Worm (Caenorhabditis elegans) whole organism, L4 larva: ENCODE results near the gene let-92.

Source experiments
- F37D6.2 ChIP-seq: sonication (generic microtip); optimal IDR thresholded peaks from 2 replicates; lab custom pipeline; 2016; ENCODE audit warnings: mild to moderate bottlenecking, missing genetic modification characterization, missing compliant biosample characterization
- R02D3.7 ChIP-seq: fragments of 150-350 bp; sonication (generic microtip); optimal IDR thresholded peaks from 3 replicates; lab custom pipeline; 2014; ENCODE audit warnings: missing biosample characterization, missing genetic modification characterization
- T26A8.4 ChIP-seq: fragments of 200-800 bp; sonication (Bioruptor generic); IDR thresholded peaks from 2 replicates; pipeline ENCODE4 v1.3.6; 2022; ENCODE audit warnings: missing genetic modification characterization, missing compliant biosample characterization
- ZK337.2 ChIP-seq: fragments of 200-800 bp; sonication (Bioruptor generic); IDR thresholded peaks from 2 replicates; pipeline ENCODE4 v1.3.6; 2022; ENCODE audit warnings: missing genetic modification reagents, missing genetic modification characterization, missing compliant biosample characterization
- ZK546.5 ChIP-seq, 2 experiments: sonication (generic microtip); optimal IDR thresholded peaks; 2 replicates each; lab custom pipeline; 2017; ENCODE audit warnings: missing biosample characterization in 2 of 2, missing genetic modification characterization in 2 of 2
- aha-1 ChIP-seq: fragments of 150-350 bp; peaks from one replicate; lab custom pipeline; 2014; ENCODE audit warnings: missing biosample characterization, missing genetic modification characterization
- aly-2 ChIP-seq: sonication (generic microtip); optimal IDR thresholded peaks from 2 replicates; lab custom pipeline; 2018; ENCODE audit warnings: missing biosample characterization, missing genetic modification characterization
- ama-1 ChIP-seq: fragments of 150-350 bp; optimal IDR thresholded peaks from 2 replicates; lab custom pipeline; 2014; ENCODE audit warnings: inconsistent platforms, mixed read lengths
- ceh-20 ChIP-seq: fragments of 200-800 bp; sonication (Bioruptor generic); IDR thresholded peaks from 2 replicates; pipeline ENCODE4 v1.3.6; 2022; ENCODE audit warnings: missing genetic modification reagents, missing genetic modification characterization, missing compliant biosample characterization
- ceh-28 ChIP-seq: fragments of 150-350 bp; optimal IDR thresholded peaks from 2 replicates; lab custom pipeline; 2014; ENCODE audit warnings: missing biosample characterization, missing genetic modification reagents, missing genetic modification characterization
- ctbp-1 ChIP-seq: fragments of 200-800 bp; sonication (Bioruptor generic); IDR thresholded peaks from 2 replicates; pipeline ENCODE4 v1.3.6; 2022; ENCODE audit warnings: missing genetic modification reagents, missing genetic modification characterization, missing compliant biosample characterization
- daf-12 ChIP-seq: fragments of 150-350 bp; optimal IDR thresholded peaks from 2 replicates; lab custom pipeline; 2014; ENCODE audit warnings: missing biosample characterization, missing genetic modification reagents, missing genetic modification characterization
- dmd-8 ChIP-seq: fragments of 200-800 bp; sonication (Bioruptor generic); IDR thresholded peaks from 2 replicates; pipeline ENCODE4 v1.3.6; 2022; ENCODE audit warnings: missing genetic modification characterization, missing compliant biosample characterization
- fos-1 ChIP-seq: fragments of 150-350 bp; optimal IDR thresholded peaks from 2 replicates; lab custom pipeline; 2014; ENCODE audit warnings: missing biosample characterization, missing genetic modification characterization
- hlh-30 ChIP-seq: sonication (generic microtip); optimal IDR thresholded peaks from 2 replicates; lab custom pipeline; 2017; ENCODE audit warnings: antibody characterized with exemption, mild to moderate bottlenecking, missing genetic modification characterization, missing compliant biosample characterization; ENCODE audit not compliant: insufficient read depth
- hmg-1.1 ChIP-seq: fragments of 200-800 bp; sonication (Bioruptor generic); IDR thresholded peaks from 2 replicates; pipeline ENCODE4 v1.3.6; 2022; ENCODE audit warnings: missing genetic modification reagents, missing genetic modification characterization, missing compliant biosample characterization
- jun-1 ChIP-seq: fragments of 150-350 bp; optimal IDR thresholded peaks from 2 replicates; lab custom pipeline; 2014; ENCODE audit warnings: missing biosample characterization, missing genetic modification reagents, missing genetic modification characterization
- lin-13 ChIP-seq: fragments of 150-350 bp; optimal IDR thresholded peaks from 2 replicates; lab custom pipeline; 2014; ENCODE audit warnings: missing biosample characterization, missing genetic modification reagents, missing genetic modification characterization
- lir-3 ChIP-seq: sonication (generic microtip); optimal IDR thresholded peaks from 2 replicates; lab custom pipeline; 2016; ENCODE audit warnings: mild to moderate bottlenecking, missing genetic modification characterization, missing compliant biosample characterization
- lsy-2 ChIP-seq, 2 experiments: fragments of 150-350 bp in 1 of 2; sonication (generic microtip) in 1 of 2; optimal IDR thresholded peaks; 2 replicates each; lab custom pipeline; 2014 to 2017; ENCODE audit warnings: missing biosample characterization in 2 of 2, missing genetic modification characterization in 2 of 2
- mdl-1 ChIP-seq, 2 experiments: fragments of 150-350 bp in 1 of 2; sonication (generic microtip) in 1 of 2; optimal IDR thresholded peaks; 2 replicates each; lab custom pipeline; 2014 to 2017; ENCODE audit warnings: missing biosample characterization in 2 of 2, missing genetic modification characterization in 2 of 2
- mep-1 ChIP-seq: fragments of 150-350 bp; sonication (generic microtip); optimal IDR thresholded peaks from 3 replicates; lab custom pipeline; 2014; ENCODE audit warnings: missing biosample characterization, missing genetic modification characterization
- mes-2 ChIP-seq: sonication (generic microtip); optimal IDR thresholded peaks from 2 replicates; lab custom pipeline; 2016; ENCODE audit warnings: missing genotype, mild to moderate bottlenecking, missing genetic modification characterization, missing compliant biosample characterization; ENCODE audit not compliant: poor library complexity, severe bottlenecking
- mxl-3 ChIP-seq: fragments of 200-800 bp; sonication (Bioruptor generic); optimal IDR thresholded peaks from 2 replicates; lab custom pipeline; 2018; ENCODE audit warnings: mild to moderate bottlenecking, missing genetic modification characterization, missing compliant biosample characterization
- nhr-10 ChIP-seq: fragments of 150-350 bp; optimal IDR thresholded peaks from 2 replicates; lab custom pipeline; 2014; ENCODE audit warnings: missing biosample characterization, missing genetic modification characterization
- nhr-102 ChIP-seq: sonication (generic microtip); optimal IDR thresholded peaks from 2 replicates; lab custom pipeline; 2016; ENCODE audit warnings: mild to moderate bottlenecking, missing genetic modification characterization, moderate library complexity, missing compliant biosample characterization
- nhr-11 ChIP-seq: fragments of 150-350 bp; optimal IDR thresholded peaks from 2 replicates; lab custom pipeline; 2014; ENCODE audit warnings: missing biosample characterization, missing genetic modification characterization
- nhr-28 ChIP-seq: fragments of 150-350 bp; optimal IDR thresholded peaks from 2 replicates; lab custom pipeline; 2014; ENCODE audit warnings: missing biosample characterization, missing genetic modification characterization
- nhr-42 ChIP-seq: fragments of 200-800 bp; sonication (Bioruptor generic); IDR thresholded peaks from 2 replicates; pipeline ENCODE4 v1.3.6; 2022; ENCODE audit warnings: missing genetic modification characterization, missing compliant biosample characterization
- php-3 ChIP-seq: fragments of 200-800 bp; sonication (Bioruptor generic); IDR thresholded peaks from 2 replicates; pipeline ENCODE4 v1.3.6; 2022; ENCODE audit warnings: missing genetic modification reagents, missing genetic modification characterization, missing compliant biosample characterization
- pqm-1 ChIP-seq: sonication (generic microtip); optimal IDR thresholded peaks from 2 replicates; lab custom pipeline; 2017; ENCODE audit warnings: missing biosample characterization, missing genetic modification characterization
- rbr-2 ChIP-seq: sonication (generic microtip); optimal IDR thresholded peaks from 2 replicates; lab custom pipeline; 2016; ENCODE audit warnings: missing genotype, missing genetic modification characterization, missing compliant biosample characterization
- set-16 ChIP-seq: fragments of 200-800 bp; sonication (Bioruptor generic); IDR thresholded peaks from 2 replicates; pipeline ENCODE4 v1.3.6; 2022; ENCODE audit warnings: missing genetic modification reagents, missing genetic modification characterization, missing compliant biosample characterization
- spr-1 ChIP-seq: sonication (generic microtip); optimal IDR thresholded peaks from 2 replicates; lab custom pipeline; 2016; ENCODE audit warnings: mild to moderate bottlenecking, missing genetic modification characterization, missing compliant biosample characterization
- tra-1 ChIP-seq: fragments of 200-800 bp; sonication (Bioruptor generic); IDR thresholded peaks from 2 replicates; pipeline ENCODE4 v1.3.6; 2022; ENCODE audit warnings: missing genetic modification reagents, missing genetic modification characterization, missing compliant biosample characterization
- unc-62 ChIP-seq, 3 experiments: fragments of 150-350 bp in 1 of 3; sonication (generic microtip); optimal IDR thresholded peaks in 2 of 3; peaks in 1 of 3; 1 replicate in 1 of 3; 2 replicates in 2 of 3; lab custom pipeline; 2014 to 2017; ENCODE audit warnings: missing biosample characterization in 3 of 3, missing genetic modification characterization in 3 of 3, missing genetic modification reagents in 3 of 3, missing genotype in 1 of 3
- zfp-2 ChIP-seq: sonication (generic microtip); optimal IDR thresholded peaks from 2 replicates; lab custom pipeline; 2016; ENCODE audit warnings: mild to moderate bottlenecking, missing genetic modification characterization, missing compliant biosample characterization
- zip-11 ChIP-seq: fragments of 200-800 bp; sonication (Bioruptor generic); IDR thresholded peaks from 2 replicates; pipeline ENCODE4 v1.3.6; 2022; ENCODE audit warnings: missing genetic modification characterization, missing compliant biosample characterization

The let-92 gene

ce11 chrIV:11867652-11868232 is 9.5 kb downstream of the let-92 start:
- TF ChIP-seq daf-12 (no peak), dmd-8 (0 out of 2 replicates have a peak, but pooled peaks have one; percentile 42), php-3 (GFP tag; lab: Robert Waterston, UW) (no peak), aha-1 (tag; lab: Kevin White, UChicago) (no peak), aly-2 (tag; lab: Kevin White, UChicago) (no peak), lin-13 (GFP tag; lab: Kevin White, UChicago) (no peak), ctbp-1 (GFP tag; lab: Robert Waterston, UW) (no peak), mep-1 (no peak)

- TF ChIP-seq pqm-1 (tag; lab: Kevin White, UChicago) (no peak), aha-1 (tag; lab: Kevin White, UChicago) (peak; percentile 53), unc-62 (GFP tag; optimal IDR thresholded peaks at IDR 0.05 in 1 of 2; lab: Kevin White, UChicago) (peak in 1 of 2 experiments; percentile 65), unc-62 (tag; optimal IDR thresholded peaks at IDR 0.05; lab: Kevin White, UChicago) (no peak)
These were observed 10.2 kb downstream of the let-92 start for ce11 chrIV:11868452-11868851.

ce11 chrIV:11871083-11871482 is 12.8 kb downstream of the let-92 start:
- TF ChIP-seq jun-1 (tag; lab: Kevin White, UChicago) (no peak), ceh-20 (GFP tag; lab: Robert Waterston, UW) (0 out of 2 replicates have a peak, but pooled peaks have one; percentile 26), fos-1 (tag; lab: Kevin White, UChicago) (no peak), set-16 (peak; percentile 76), mep-1 (peak; percentile 35), lir-3 (no peak), mdl-1 (tag; optimal IDR thresholded peaks at IDR 0.05; lab: Kevin White, UChicago) (peak in 1 of 2 experiments; percentile 14), aha-1 (tag; lab: Kevin White, UChicago) (peak; percentile 53), T26A8.4 (GFP tag; lab: Robert Waterston, UW) (no peak), ceh-28 (tag; lab: Kevin White, UChicago) (peak; percentile 9), rbr-2 (tag; lab: Kevin White, UChicago) (peak; percentile 67), F37D6.2 (tag; lab: Kevin White, UChicago) (peak; percentile 5), hmg-1.1 (GFP tag; lab: Robert Waterston, UW) (peak; percentile 53), hlh-30 (tag; lab: Kevin White, UChicago) (peak; percentile 15), nhr-11 (peak; percentile 33), zip-11 (GFP tag; lab: Robert Waterston, UW) (no peak), spr-1 (tag; lab: Kevin White, UChicago) (no peak), lsy-2 (tag; optimal IDR thresholded peaks at IDR 0.05; lab: Kevin White, UChicago) (peak in 1 of 2 experiments; percentile 30), nhr-28 (tag; lab: Kevin White, UChicago) (no peak), mes-2 (tag; lab: Kevin White, UChicago) (peak; percentile 18)

- peak in 1 of 2 experiments; percentile 39 for TF ChIP-seq unc-62 (GFP tag; optimal IDR thresholded peaks at IDR 0.05 in 1 of 2; lab: Kevin White, UChicago)
- no peak for TF ChIP-seq unc-62 (tag; optimal IDR thresholded peaks at IDR 0.05; lab: Kevin White, UChicago)
- no peak for TF ChIP-seq php-3 (GFP tag; lab: Robert Waterston, UW)
- TF ChIP-seq nhr-102 (tag; lab: Kevin White, UChicago), result no peak
- TF ChIP-seq, all 104 proteins: peak for 1
These were observed 13.7 kb downstream of the let-92 start for ce11 chrIV:11871898-11872297.

ce11 chrIV:11877674-11878073 is 19.4 kb downstream of the let-92 start, which contains the start of gene pph-2:
TSS of gene pph-2 (minus strand) at chrIV:11877774.
- TF ChIP-seq ama-1 (lab: Kevin White, UChicago) (no peak), hmg-1.1 (GFP tag; lab: Robert Waterston, UW) (no peak), mxl-3 (GFP tag; lab: Kevin White, UChicago) (no peak), nhr-10 (tag; lab: Kevin White, UChicago) (no peak), T26A8.4 (GFP tag; lab: Robert Waterston, UW) (no peak), ZK337.2 (no peak), zfp-2 (tag; lab: Kevin White, UChicago) (no peak), ZK546.5 (tag; optimal IDR thresholded peaks at IDR 0.05; lab: Kevin White, UChicago) (no peak), tra-1 (no peak), nhr-42 (no peak), R02D3.7 (tag; lab: Kevin White, UChicago) (no peak)
